Worm (Caenorhabditis elegans): Measurements from ENCODE around the gene F14E5.2.

DNA sequence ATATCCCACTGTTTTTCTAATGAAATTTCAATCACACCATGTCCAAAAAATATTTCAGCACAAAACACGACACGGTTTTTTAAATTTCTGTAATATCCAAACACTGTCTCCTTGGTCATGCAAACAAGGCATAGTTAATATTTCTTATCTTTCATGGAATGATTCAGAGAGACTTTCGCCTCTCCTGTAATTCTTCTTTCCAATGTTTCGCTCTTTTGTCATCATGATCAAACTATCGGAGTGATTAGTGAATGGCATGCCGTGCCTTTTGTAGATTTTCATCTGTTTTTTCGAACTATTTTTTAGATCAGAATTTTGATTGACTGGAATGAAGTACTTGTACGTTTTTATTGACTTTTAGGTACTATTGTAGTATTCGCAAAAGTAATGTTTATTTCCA lies 44.3 kb downstream of the F14E5.2 start:
- TF ChIP-seq ztf-23 (GFP tag; IDR thresholded peaks at IDR 0.05), result no peak
- TF ChIP-seq cog-1 (tag; optimal IDR thresholded peaks at IDR 0.05), result no peak
- no peak for TF ChIP-seq flt-1 (GFP tag; IDR thresholded peaks at IDR 0.05)
- TF ChIP-seq tab-1 (GFP tag; IDR thresholded peaks at IDR 0.05), result no peak
- no peak for TF ChIP-seq ref-1 (GFP tag; conservative IDR thresholded peaks at IDR 0.05)
- TF ChIP-seq klf-2 (GFP tag; conservative IDR thresholded peaks at IDR 0.05), result no peak
